Worm (Caenorhabditis elegans): ENCODE results near the gene sre-11.

DNA sequence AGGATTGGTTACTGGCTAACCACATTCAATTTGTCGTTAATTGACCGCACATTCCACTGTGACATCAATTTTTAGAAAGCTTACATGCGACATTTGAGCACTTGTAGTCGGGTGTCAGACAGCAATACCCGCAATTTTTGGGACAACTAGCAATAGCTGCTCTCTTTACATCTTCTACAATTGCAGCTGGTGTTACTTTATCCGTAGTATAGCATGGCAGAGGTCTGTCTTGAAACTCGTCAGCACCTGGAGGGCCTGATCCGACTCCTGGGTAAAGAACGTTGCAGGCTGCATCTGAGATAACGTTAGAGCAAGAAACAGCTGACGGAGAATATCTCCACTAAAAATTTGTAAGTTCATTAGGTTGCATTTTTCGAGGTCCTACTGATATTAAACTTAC lies 44.4 kb downstream of the sre-11 start:
- no peak for TF ChIP-seq mep-1 (tag; optimal IDR thresholded peaks at IDR 0.05)
- no peak for TF ChIP-seq nhr-84 (tag; optimal IDR thresholded peaks at IDR 0.05)
- no peak for TF ChIP-seq ama-1 (optimal IDR thresholded peaks at IDR 0.05)
- no peak for TF ChIP-seq pax-3 (tag; optimal IDR thresholded peaks at IDR 0.05)
- TF ChIP-seq nhr-11 (tag; optimal IDR thresholded peaks at IDR 0.05): no peak
- TF ChIP-seq egl-13 (tag; optimal IDR thresholded peaks at IDR 0.05): no peak
- TF ChIP-seq lin-39 (tag; optimal IDR thresholded peaks at IDR 0.05): no peak
- no peak for TF ChIP-seq nhr-237 (tag; optimal IDR thresholded peaks at IDR 0.05)
- no peak for TF ChIP-seq ztf-11 (tag; optimal IDR thresholded peaks at IDR 0.05)
- TF ChIP-seq lin-13 (GFP tag; optimal IDR thresholded peaks at IDR 0.05): no peak
- TF ChIP-seq fos-1 (tag; optimal IDR thresholded peaks at IDR 0.05): no peak
- TF ChIP-seq nhr-76 (tag; optimal IDR thresholded peaks at IDR 0.05): no peak
- TF ChIP-seq blmp-1 (tag; optimal IDR thresholded peaks at IDR 0.05): no peak
